Fruit fly (Drosophila melanogaster): Measurements from ENCODE around the gene CG10874.
A peak's percentile ranks its signal among the peaks of the same experiment; 100 is the strongest.

CG10874 gene

dm6 chr2L:2200136-2201036 is 8.2 kb upstream of the CG10874 start:
- peak; percentile 7 for TF ChIP-seq CG17806 (tag; optimal IDR thresholded peaks at IDR 0.05)
- TF ChIP-seq CG13204 (GFP tag; optimal IDR thresholded peaks at IDR 0.05), result peak; percentile 67
- peak; percentile 100 for TF ChIP-seq EcR (GFP tag; optimal IDR thresholded peaks at IDR 0.05)
- no peak for TF ChIP-seq CG8301 (tag; optimal IDR thresholded peaks at IDR 0.05)

- TF ChIP-seq CG14655 (GFP tag; optimal IDR thresholded peaks at IDR 0.05) (no peak), gl (tag; optimal IDR thresholded peaks at IDR 0.05) (no peak), EcR (GFP tag; optimal IDR thresholded peaks at IDR 0.05) (no peak), CG12605 (GFP tag; IDR thresholded peaks at IDR 0.05) (no peak), fd96Ca (GFP tag; IDR thresholded peaks at IDR 0.05) (no peak), CG15710 (tag; optimal IDR thresholded peaks at IDR 0.05) (no peak), rn (GFP tag; IDR thresholded peaks at IDR 0.05) (no peak), CG8159 (tag; optimal IDR thresholded peaks at IDR 0.05) (no peak), CG34367 (tag; optimal IDR thresholded peaks at IDR 0.05) (no peak), CG9948 (tag; optimal IDR thresholded peaks at IDR 0.05) (no peak), CG10348 (GFP tag; IDR thresholded peaks at IDR 0.05) (no peak), Ets98B (GFP tag; IDR thresholded peaks at IDR 0.05) (no peak), Snoo (tag; optimal IDR thresholded peaks at IDR 0.05) (no peak), D1 (tag; optimal IDR thresholded peaks at IDR 0.05) (no peak), Pif1B (GFP tag; optimal IDR thresholded peaks at IDR 0.05) (no peak), CG32121 (GFP tag; IDR thresholded peaks at IDR 0.05) (no peak), Pif1A (GFP tag; optimal IDR thresholded peaks at IDR 0.05) (no peak), CG8301 (tag; optimal IDR thresholded peaks at IDR 0.05) (no peak), CG13204 (GFP tag; optimal IDR thresholded peaks at IDR 0.05) (no peak), CG4496 (GFP tag; IDR thresholded peaks at IDR 0.05) (no peak)
Observed at dm6 chr2L:2199433-2199796, 7.2 kb upstream of the CG10874 start.

- TF ChIP-seq CG13204 (GFP tag; optimal IDR thresholded peaks at IDR 0.05) (peak; percentile 74), gl (tag; optimal IDR thresholded peaks at IDR 0.05) (peak; percentile 95), EcR (GFP tag; optimal IDR thresholded peaks at IDR 0.05) (peak; percentile 92), CG15710 (tag; optimal IDR thresholded peaks at IDR 0.05) (peak; percentile 94), Ets98B (GFP tag; IDR thresholded peaks at IDR 0.05) (no peak), CG8301 (tag; optimal IDR thresholded peaks at IDR 0.05) (peak; percentile 99), rn (GFP tag; IDR thresholded peaks at IDR 0.05) (no peak), CG10348 (GFP tag; IDR thresholded peaks at IDR 0.05) (no peak), CG34367 (tag; optimal IDR thresholded peaks at IDR 0.05) (peak; percentile 95), Pif1B (GFP tag; optimal IDR thresholded peaks at IDR 0.05) (peak; percentile 98), CG9948 (tag; optimal IDR thresholded peaks at IDR 0.05) (peak; percentile 98), CG4496 (GFP tag; IDR thresholded peaks at IDR 0.05) (no peak), CG14655 (GFP tag; optimal IDR thresholded peaks at IDR 0.05) (peak; percentile 100), Pif1A (GFP tag; optimal IDR thresholded peaks at IDR 0.05) (peak; percentile 99), CG12605 (GFP tag; IDR thresholded peaks at IDR 0.05) (no peak), D1 (tag; optimal IDR thresholded peaks at IDR 0.05) (peak; percentile 94), fd96Ca (GFP tag; IDR thresholded peaks at IDR 0.05) (no peak), CG17806 (tag; optimal IDR thresholded peaks at IDR 0.05) (peak; percentile 98), CG32121 (GFP tag; IDR thresholded peaks at IDR 0.05) (no peak), CG8159 (tag; optimal IDR thresholded peaks at IDR 0.05) (peak; percentile 95), Snoo (tag; optimal IDR thresholded peaks at IDR 0.05) (peak; percentile 98)
Observed at dm6 chr2L:2198613-2199432, 6.6 kb upstream of the CG10874 start.

dm6 chr2L:2198119-2198494 is 5.9 kb upstream of the CG10874 start:
- TF ChIP-seq gl (tag; optimal IDR thresholded peaks at IDR 0.05) (no peak), Pif1A (GFP tag; optimal IDR thresholded peaks at IDR 0.05) (no peak), Ets98B (GFP tag; IDR thresholded peaks at IDR 0.05) (no peak), rn (GFP tag; IDR thresholded peaks at IDR 0.05) (no peak), CG8301 (tag; optimal IDR thresholded peaks at IDR 0.05) (no peak), fd96Ca (GFP tag; IDR thresholded peaks at IDR 0.05) (no peak), CG14655 (GFP tag; optimal IDR thresholded peaks at IDR 0.05) (no peak), CG34367 (tag; optimal IDR thresholded peaks at IDR 0.05) (no peak), CG9948 (tag; optimal IDR thresholded peaks at IDR 0.05) (no peak), EcR (GFP tag; optimal IDR thresholded peaks at IDR 0.05) (no peak), Snoo (tag; optimal IDR thresholded peaks at IDR 0.05) (no peak), CG12605 (GFP tag; IDR thresholded peaks at IDR 0.05) (no peak), D1 (tag; optimal IDR thresholded peaks at IDR 0.05) (no peak), CG17806 (tag; optimal IDR thresholded peaks at IDR 0.05) (no peak), CG10348 (GFP tag; IDR thresholded peaks at IDR 0.05) (no peak), CG13204 (GFP tag; optimal IDR thresholded peaks at IDR 0.05) (no peak), CG32121 (GFP tag; IDR thresholded peaks at IDR 0.05) (no peak), CG15710 (tag; optimal IDR thresholded peaks at IDR 0.05) (no peak), Pif1B (GFP tag; optimal IDR thresholded peaks at IDR 0.05) (no peak), CG4496 (GFP tag; IDR thresholded peaks at IDR 0.05) (no peak)

dm6 chr2L:2197475-2198118 is 5.4 kb upstream of the CG10874 start, which contains the start of gene COX7AL2:
TSS of gene COX7AL2 (minus strand) at chr2L:2197912.
- peak; percentile 28 for TF ChIP-seq CG14655 (GFP tag; optimal IDR thresholded peaks at IDR 0.05)
- TF ChIP-seq Pif1B (GFP tag; optimal IDR thresholded peaks at IDR 0.05), result no peak
- no peak for TF ChIP-seq Pif1A (GFP tag; optimal IDR thresholded peaks at IDR 0.05)
